Worm (Caenorhabditis elegans): Measurements from ENCODE around the gene pph-1.

DNA sequence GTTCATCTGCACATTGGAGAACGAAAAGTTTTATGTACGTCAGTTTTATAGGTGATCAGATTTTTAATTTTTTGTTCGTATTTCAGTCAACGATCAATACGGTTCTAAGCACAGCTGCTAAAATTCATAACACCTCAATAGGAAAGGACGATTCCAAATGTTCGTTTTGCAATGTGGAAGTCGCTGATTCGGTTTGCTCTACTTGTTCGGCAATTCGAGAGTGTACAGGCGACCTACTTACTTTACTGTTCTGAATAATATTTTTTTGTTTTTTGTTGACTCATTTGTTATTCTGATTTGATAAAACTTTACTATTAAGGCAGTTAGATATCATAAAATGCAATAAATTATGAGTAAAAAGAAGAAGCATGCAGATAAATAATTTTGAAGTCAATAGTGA, 43.0 kb upstream of the pph-1 start:
- TF ChIP-seq flt-1 (GFP tag; IDR thresholded peaks at IDR 0.05) (no peak), ztf-23 (GFP tag; IDR thresholded peaks at IDR 0.05) (no peak), med-1 (GFP tag; optimal IDR thresholded peaks at IDR 0.05; ENCODE audit: insufficient read depth) (no peak), T22C8.4 (GFP tag; IDR thresholded peaks at IDR 0.05) (no peak)

Data from whole organism, midembryonic.